Worm (Caenorhabditis elegans) whole organism, L3 larva: ENCODE data around the gene F31E3.6.

ENCODE experiments used
- R02D3.7 ChIP-seq: fragments of 150-350 bp; optimal IDR thresholded peaks from 2 replicates; lab custom pipeline; 2014; ENCODE audit warnings: missing biosample characterization, missing genetic modification characterization
- aly-2 ChIP-seq: fragments of 150-350 bp; optimal IDR thresholded peaks from 2 replicates; lab custom pipeline; 2014; ENCODE audit warnings: missing biosample characterization, missing genetic modification characterization
- ceh-16 ChIP-seq: sonication (generic microtip); optimal IDR thresholded peaks from 2 replicates; lab custom pipeline; 2017; ENCODE audit warnings: missing biosample characterization, missing genetic modification characterization
- ceh-82 ChIP-seq: fragments of 150-350 bp; optimal IDR thresholded peaks from 2 replicates; lab custom pipeline; 2014; ENCODE audit warnings: missing biosample characterization, missing genetic modification characterization
- ceh-9 ChIP-seq: sonication (generic microtip); optimal IDR thresholded peaks from 2 replicates; lab custom pipeline; 2018; ENCODE audit warnings: missing biosample characterization, missing genetic modification characterization
- egl-27 ChIP-seq: sonication (generic microtip); optimal IDR thresholded peaks from 4 replicates; lab custom pipeline; 2017; ENCODE audit warnings: missing biosample characterization, missing genetic modification reagents, missing genetic modification characterization
- elt-2 ChIP-seq: sonication (generic microtip); optimal IDR thresholded peaks from 2 replicates; lab custom pipeline; 2016; ENCODE audit warnings: missing genetic modification reagents, mild to moderate bottlenecking, missing genetic modification characterization, missing compliant biosample characterization
- elt-3 ChIP-seq, 3 experiments: fragments of 150-350 bp in 1 of 3; sonication (generic microtip) in 2 of 3; optimal IDR thresholded peaks; 2 replicates in 2 of 3; 4 replicates in 1 of 3; lab custom pipeline; 2014 to 2017; ENCODE audit warnings: missing biosample characterization in 3 of 3, missing genetic modification characterization in 3 of 3
- hmg-11 ChIP-seq: sonication (generic microtip); optimal IDR thresholded peaks from 2 replicates; lab custom pipeline; 2016; ENCODE audit warnings: missing genetic modification characterization, missing compliant biosample characterization
- lin-15B ChIP-seq: fragments of 150-350 bp; optimal IDR thresholded peaks from 2 replicates; lab custom pipeline; 2014; ENCODE audit warnings: missing biosample characterization, missing genetic modification characterization
- lin-39 ChIP-seq: fragments of 150-350 bp; optimal IDR thresholded peaks from 2 replicates; lab custom pipeline; 2018; ENCODE audit warnings: missing biosample characterization, missing genetic modification reagents, missing genetic modification characterization
- lsy-12 ChIP-seq: sonication (generic microtip); optimal IDR thresholded peaks from 2 replicates; lab custom pipeline; 2016; ENCODE audit warnings: mild to moderate bottlenecking, missing genetic modification characterization, missing compliant biosample characterization
- mdl-1 ChIP-seq: fragments of 150-350 bp; optimal IDR thresholded peaks from 2 replicates; lab custom pipeline; 2014; ENCODE audit warnings: missing biosample characterization, missing genetic modification characterization
- nfya-1 ChIP-seq: sonication (generic microtip); optimal IDR thresholded peaks from 2 replicates; lab custom pipeline; 2017; ENCODE audit warnings: missing genetic modification characterization, mild to moderate bottlenecking, missing compliant biosample characterization, antibody characterized with exemption, moderate library complexity; ENCODE audit not compliant: insufficient read depth
- nhr-11 ChIP-seq: fragments of 150-350 bp; optimal IDR thresholded peaks from 2 replicates; lab custom pipeline; 2014; ENCODE audit warnings: missing biosample characterization, missing genetic modification characterization
- nhr-25 ChIP-seq: sonication (generic microtip); optimal IDR thresholded peaks from 2 replicates; lab custom pipeline; 2017; ENCODE audit warnings: missing biosample characterization, missing genetic modification characterization
- nhr-28 ChIP-seq: fragments of 150-350 bp; optimal IDR thresholded peaks from 2 replicates; lab custom pipeline; 2014; ENCODE audit warnings: missing biosample characterization, missing genetic modification characterization
- nhr-43 ChIP-seq: sonication (generic microtip); optimal IDR thresholded peaks from 2 replicates; lab custom pipeline; 2016; ENCODE audit warnings: mild to moderate bottlenecking, missing genetic modification characterization, missing compliant biosample characterization; ENCODE audit not compliant: poor library complexity, severe bottlenecking
- nhr-67 ChIP-seq: fragments of 150-350 bp; optimal IDR thresholded peaks from 2 replicates; lab custom pipeline; 2014; ENCODE audit warnings: missing biosample characterization, missing genetic modification characterization
- nhr-76 ChIP-seq: fragments of 150-350 bp; sonication (generic microtip); optimal IDR thresholded peaks from 5 replicates; lab custom pipeline; 2014; ENCODE audit warnings: missing biosample characterization, missing genetic modification characterization
- pha-4 ChIP-seq: fragments of 150-350 bp; optimal IDR thresholded peaks from 2 replicates; lab custom pipeline; 2014; ENCODE audit warnings: missing biosample characterization, missing genetic modification reagents, missing genetic modification characterization
- snpc-4 ChIP-seq: fragments of 150-350 bp; optimal IDR thresholded peaks from 2 replicates; lab custom pipeline; 2014; ENCODE audit warnings: missing biosample characterization, missing genetic modification characterization
- unc-39 ChIP-seq: sonication (generic microtip); optimal IDR thresholded peaks from 4 replicates; lab custom pipeline; 2017; ENCODE audit warnings: missing biosample characterization, missing genetic modification characterization
- unc-62 ChIP-seq: fragments of 150-350 bp; sonication (generic microtip); optimal IDR thresholded peaks from 4 replicates; lab custom pipeline; 2014; ENCODE audit warnings: missing biosample characterization, missing genetic modification reagents, missing genetic modification characterization
- ztf-11 ChIP-seq: fragments of 150-350 bp; optimal IDR thresholded peaks from 2 replicates; lab custom pipeline; 2014; ENCODE audit warnings: missing biosample characterization, missing genetic modification characterization

The F31E3.6 gene

DNA sequence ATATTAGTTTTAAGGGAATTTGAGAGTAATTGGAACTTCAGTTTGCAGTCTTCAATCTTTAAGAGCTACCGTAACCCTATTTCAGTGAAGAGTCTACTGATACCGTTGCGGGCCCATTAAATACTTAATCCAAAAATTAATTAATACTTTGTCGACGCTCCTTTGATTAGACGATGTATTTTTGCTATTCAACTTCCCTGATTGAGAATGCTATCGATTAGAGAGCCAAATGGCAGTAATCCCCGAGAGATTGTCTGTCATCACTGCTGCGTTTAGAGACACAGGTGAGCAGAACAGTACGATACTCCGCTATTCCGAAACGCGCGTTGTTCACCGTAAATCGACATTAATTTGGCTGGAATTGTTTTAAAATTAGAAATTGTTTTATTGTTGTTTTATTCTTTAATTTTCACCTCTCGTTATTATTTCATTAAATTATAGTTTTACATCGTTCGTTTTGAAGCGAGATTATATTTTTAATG lies 39.3 kb downstream of the F31E3.6 start, which contains the start of gene rfl-1 (continued):
- no peak for TF ChIP-seq snpc-4 (tag; lab: Kevin White, UChicago)

DNA sequence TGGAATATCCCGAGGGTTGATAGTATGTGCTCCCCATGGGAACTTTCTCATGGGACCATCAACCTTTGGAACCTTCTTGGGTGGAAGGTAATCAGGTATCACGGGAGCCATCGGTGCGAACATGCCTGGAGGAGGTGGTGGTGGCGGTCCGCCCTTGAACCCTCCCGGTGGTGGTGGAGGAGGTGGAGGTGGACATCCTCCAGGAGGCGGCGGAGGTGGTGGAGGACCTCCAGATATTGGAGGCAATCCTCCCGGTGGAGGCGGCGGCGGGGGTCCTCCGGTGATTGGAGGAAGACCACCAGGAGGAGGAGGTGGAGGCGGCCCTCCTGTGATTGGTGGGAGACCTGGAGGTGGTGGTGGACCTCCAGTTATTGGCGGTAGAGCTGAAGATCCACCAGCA lies 44.0 kb downstream of the F31E3.6 start:
- TF ChIP-seq lin-15B (tag; lab: Kevin White, UChicago): no peak
- no peak for TF ChIP-seq lsy-12

DNA sequence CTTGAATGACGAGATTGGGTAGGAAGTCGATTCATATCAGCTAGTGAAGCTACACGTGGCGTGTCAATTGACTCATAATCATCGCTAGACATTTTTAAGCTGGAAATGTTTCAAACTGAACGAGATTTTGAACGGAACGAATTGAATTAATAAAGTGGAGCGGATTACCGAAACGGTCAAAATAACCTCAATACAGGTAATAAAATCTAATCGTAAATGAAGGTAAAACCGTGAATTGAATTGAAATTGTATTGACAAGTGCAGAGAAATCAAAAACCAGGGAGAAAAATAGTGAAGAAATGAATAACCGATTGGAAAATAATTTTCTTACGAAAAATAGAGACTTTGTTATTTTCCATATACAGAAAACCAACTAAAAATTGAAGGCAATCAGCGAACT lies 47.2 kb downstream of the F31E3.6 start, which contains the start of gene cyk-1:
cyk-1 (minus strand) TSS at position 101 of the 400 bp plus-strand sequence.
- TF ChIP-seq egl-27 (tag; lab: Kevin White, UChicago): no peak
- TF ChIP-seq nhr-28 (tag; lab: Kevin White, UChicago): no peak
- no peak for TF ChIP-seq nhr-25 (tag; lab: Kevin White, UChicago)
- no peak for TF ChIP-seq ceh-82 (tag; lab: Kevin White, UChicago)
- no peak for TF ChIP-seq nhr-11 (tag; lab: Kevin White, UChicago)
- TF ChIP-seq aly-2 (tag; lab: Kevin White, UChicago): no peak
- no peak for TF ChIP-seq unc-62
- TF ChIP-seq R02D3.7 (tag; lab: Kevin White, UChicago): no peak
- TF ChIP-seq ceh-9: no peak
- no peak for TF ChIP-seq elt-3 (tag; optimal IDR thresholded peaks at IDR 0.05; lab: Kevin White, UChicago)
- no peak for TF ChIP-seq nhr-67 (tag; lab: Kevin White, UChicago)
- no peak for TF ChIP-seq hmg-11 (tag; lab: Kevin White, UChicago)
- TF ChIP-seq snpc-4 (tag; lab: Kevin White, UChicago): no peak
- TF ChIP-seq unc-39: no peak
- TF ChIP-seq elt-2 (tag; lab: Kevin White, UChicago): no peak
- no peak for TF ChIP-seq nhr-76 (tag; lab: Kevin White, UChicago)
- TF ChIP-seq nfya-1: no peak
- no peak for TF ChIP-seq ceh-16 (tag; lab: Kevin White, UChicago)

DNA sequence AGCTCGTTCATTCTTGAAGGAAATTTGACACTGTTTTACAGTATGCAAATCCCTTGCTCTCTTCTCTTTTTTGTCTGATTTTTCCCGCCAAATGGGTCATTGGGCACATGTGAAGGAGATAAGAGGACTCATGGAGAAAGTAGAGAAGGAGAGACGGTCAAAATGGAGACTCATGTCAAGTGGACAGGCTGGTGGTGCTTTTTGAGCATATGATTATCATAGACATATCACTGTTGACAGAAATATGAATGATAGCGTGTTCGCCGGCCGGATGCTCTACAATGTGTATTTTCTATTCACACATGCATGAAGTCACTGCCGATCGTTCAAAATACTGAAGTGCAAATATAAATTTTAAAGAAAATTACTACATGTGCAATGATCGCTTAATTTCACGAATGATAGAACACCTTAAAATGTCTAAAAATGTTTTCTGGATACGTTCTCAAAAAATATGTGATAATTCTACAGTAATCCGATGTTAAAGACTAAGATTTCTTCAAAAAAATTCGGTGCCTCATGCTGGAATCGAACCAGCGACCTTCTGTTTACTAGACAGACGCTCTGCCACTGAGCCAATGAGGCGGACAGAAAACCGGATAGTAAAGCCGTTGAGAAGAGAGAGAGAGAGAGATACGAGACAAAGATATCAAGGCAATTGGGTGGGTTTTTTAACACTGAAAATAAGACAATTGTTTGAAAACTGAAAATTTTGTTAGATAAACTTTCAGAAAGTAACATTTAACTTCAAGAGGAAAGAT lies 48.3 kb downstream of the F31E3.6 start:
- TF ChIP-seq pha-4 (tag; lab: Kevin White, UChicago) (peak; percentile 42), elt-2 (tag; lab: Kevin White, UChicago) (peak; percentile 17), mdl-1 (no peak), snpc-4 (tag; lab: Kevin White, UChicago) (peak; percentile 94), nfya-1 (peak; percentile 53), hmg-11 (tag; lab: Kevin White, UChicago) (peak; percentile 50), nhr-43 (tag; lab: Kevin White, UChicago) (peak; percentile 32), egl-27 (tag; lab: Kevin White, UChicago) (peak; percentile 34), ztf-11 (no peak), lin-15B (tag; lab: Kevin White, UChicago) (peak; percentile 9)
- TF ChIP-seq, all 47 proteins: peak for 8

DNA sequence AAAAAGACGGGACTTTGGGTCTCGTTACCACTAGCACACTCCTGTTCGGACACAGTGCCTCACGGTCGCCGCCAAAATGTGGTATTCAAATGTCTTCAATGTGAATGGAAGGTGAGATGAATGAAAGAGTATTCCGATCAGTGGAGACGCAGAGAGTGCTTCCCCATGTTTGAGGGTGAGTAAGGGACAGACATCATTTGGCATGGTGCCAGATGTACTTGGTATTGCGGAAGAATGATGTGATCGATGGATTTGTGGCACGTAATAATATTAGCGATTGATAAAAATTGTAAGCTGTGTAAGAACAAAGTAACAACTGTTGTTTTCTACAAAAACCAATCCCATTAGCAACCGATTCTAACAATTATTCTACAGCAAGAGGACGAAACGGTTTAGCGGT lies 50.2 kb downstream of the F31E3.6 start:
- TF ChIP-seq lin-39 (tag; lab: Kevin White, UChicago) (no peak), nhr-25 (tag; lab: Kevin White, UChicago) (peak; percentile 46), pha-4 (tag; lab: Kevin White, UChicago) (peak; percentile 19)
